Fruit fly (Drosophila melanogaster) whole organism, prepupa: ENCODE results near the gene Enoph.

Experiments
- Blimp-1 ChIP-seq: fragments of 200-800 bp; sonication (Bioruptor generic); optimal IDR thresholded peaks from 3 replicates; lab custom pipeline; 2017; ENCODE audit warnings: missing biosample characterization, missing genetic modification characterization, mild to moderate bottlenecking, moderate library complexity, missing genetic modification reagents
- CG11762 ChIP-seq: fragments of 200-800 bp; sonication (Bioruptor generic); optimal IDR thresholded peaks from 3 replicates; lab custom pipeline; 2016; ENCODE audit warnings: missing biosample characterization, missing genetic modification characterization; ENCODE audit not compliant: insufficient read depth
- CG11902 ChIP-seq: fragments of 200-800 bp; sonication (Bioruptor generic); optimal IDR thresholded peaks from 3 replicates; lab custom pipeline; 2016; ENCODE audit warnings: missing biosample characterization, missing genetic modification characterization
- CG6163 ChIP-seq: fragments of 200-800 bp; sonication (Bioruptor generic); IDR thresholded peaks from 3 replicates; pipeline ENCODE4 v1.3.6; 2022; ENCODE audit warnings: missing biosample characterization, missing genetic modification characterization
- CG8119 ChIP-seq: fragments of 200-800 bp; sonication (Bioruptor generic); IDR thresholded peaks from 3 replicates; pipeline ENCODE4 v1.3.6; 2022; ENCODE audit warnings: missing biosample characterization, missing genetic modification characterization
- CG8319 ChIP-seq: fragments of 200-800 bp; sonication (Bioruptor generic); optimal IDR thresholded peaks from 3 replicates; lab custom pipeline; 2016; ENCODE audit warnings: missing biosample characterization, missing genetic modification characterization
- Eip93F ChIP-seq: fragments of 200-800 bp; sonication (Bioruptor generic); optimal IDR thresholded peaks from 2 replicates; lab custom pipeline; 2016; ENCODE audit warnings: missing biosample characterization, mild to moderate bottlenecking, missing genetic modification characterization
- Gug ChIP-seq: fragments of 200-800 bp; sonication (Bioruptor generic); IDR thresholded peaks from 2 replicates; pipeline ENCODE4 v1.3.6; 2022; ENCODE audit warnings: missing biosample characterization, missing genetic modification characterization
- fkh ChIP-seq: fragments of 200-800 bp; sonication (Bioruptor generic); optimal IDR thresholded peaks from 3 replicates; lab custom pipeline; 2017; ENCODE audit warnings: missing biosample characterization, mild to moderate bottlenecking, missing genetic modification characterization, moderate library complexity
- pdm3 ChIP-seq: fragments of 200-800 bp; sonication (Bioruptor generic); optimal IDR thresholded peaks from 3 replicates; lab custom pipeline; 2016; ENCODE audit warnings: missing biosample characterization, missing genetic modification characterization
- salr ChIP-seq, 2 experiments: fragments of 200-800 bp; sonication (Bioruptor generic); optimal IDR thresholded peaks; 3 replicates each; lab custom pipeline; 2016 to 2018; ENCODE audit warnings: missing biosample characterization in 2 of 2, missing genetic modification characterization in 2 of 2, mild to moderate bottlenecking in 1 of 2
- topi ChIP-seq: fragments of 200-800 bp; sonication (Bioruptor generic); optimal IDR thresholded peaks from 3 replicates; lab custom pipeline; 2016; ENCODE audit warnings: missing biosample characterization, missing genetic modification characterization

DNA sequence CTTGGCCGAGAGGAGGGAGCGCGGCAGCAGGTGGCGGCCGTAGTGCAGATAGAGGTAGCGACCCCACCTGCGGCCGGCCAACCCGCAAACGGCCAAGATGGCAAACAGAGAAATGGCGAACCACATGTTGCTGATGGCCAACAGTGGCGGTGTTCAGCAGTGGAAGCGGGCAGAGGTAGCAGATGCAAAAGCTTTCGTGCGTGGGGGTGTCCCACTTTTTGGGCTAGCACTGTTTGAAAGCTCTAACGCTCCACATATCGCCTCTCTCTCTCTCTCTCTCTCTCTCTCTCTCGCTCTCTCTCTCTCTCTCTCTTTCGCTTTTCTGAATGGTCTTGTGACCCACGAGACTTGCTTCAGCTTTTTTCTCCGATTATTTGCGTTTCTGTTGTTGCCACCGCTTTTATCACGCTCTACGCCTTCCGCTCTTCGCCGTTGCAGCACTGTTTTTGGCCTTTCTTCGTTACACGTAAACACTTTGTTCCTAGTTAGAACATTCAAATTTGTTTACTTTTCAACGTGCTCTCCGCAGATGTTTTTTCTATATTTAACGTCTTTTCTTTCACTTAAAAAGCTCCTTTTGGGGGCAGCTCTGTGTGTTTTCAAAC, 26.4 kb upstream of the Enoph start:
- TF ChIP-seq CG8119 (GFP tag; lab: Robert Waterston, UW), result peak; percentile 30; the same call in 1 of the 3 replicates
- peak; percentile 27 for TF ChIP-seq CG11762 (GFP tag; lab: Kevin White, UChicago)
- TF ChIP-seq fkh, result no peak
- no peak for TF ChIP-seq salr (GFP tag; optimal IDR thresholded peaks at IDR 0.05; lab: Kevin White, UChicago)
- TF ChIP-seq CG8319, result no peak
- no peak for TF ChIP-seq CG11902 (GFP tag; lab: Kevin White, UChicago)
- no peak for TF ChIP-seq Gug (GFP tag; lab: Robert Waterston, UW)
- peak; percentile 79 for TF ChIP-seq CG6163 (GFP tag; lab: Robert Waterston, UW)
- TF ChIP-seq pdm3 (GFP tag; lab: Kevin White, UChicago), result no peak
- no peak for TF ChIP-seq Blimp-1 (GFP tag; lab: Kevin White, UChicago)
- TF ChIP-seq topi, result peak; percentile 16
- no peak for TF ChIP-seq Eip93F (GFP tag; lab: Kevin White, UChicago)
